Worm (Caenorhabditis elegans): Measurements from ENCODE around the gene srg-22.

srg-22 gene

DNA sequence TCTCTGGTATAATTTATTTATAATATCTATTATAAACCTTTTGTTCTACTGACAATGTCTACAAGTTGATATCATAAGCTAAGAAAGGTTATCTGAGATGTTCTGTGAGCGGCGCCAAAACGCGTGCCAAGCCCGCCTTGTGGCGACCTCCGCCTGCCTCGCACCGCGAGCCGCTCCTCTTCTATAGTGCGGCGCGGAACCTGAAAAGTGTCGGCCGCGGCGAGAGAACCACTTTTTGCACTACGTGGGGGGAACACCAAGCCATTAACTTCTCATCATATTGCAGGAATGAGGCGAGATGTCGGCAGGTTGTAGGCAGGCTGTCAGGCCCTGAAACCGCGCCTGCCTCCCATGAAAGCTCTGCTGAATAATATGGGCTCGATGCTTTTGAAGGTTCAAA lies 20.0 kb upstream of the srg-22 start (continued):
- TF ChIP-seq F52B5.7 (tag; optimal IDR thresholded peaks at IDR 0.05) (no peak), F39B2.1 (GFP tag; IDR thresholded peaks at IDR 0.05) (no peak), F22D6.2 (tag; optimal IDR thresholded peaks at IDR 0.05) (no peak), dox-1 (GFP tag; IDR thresholded peaks at IDR 0.05) (0 out of 2 replicates have a peak, but pooled peaks have one; percentile 23), Y67H2A.10 (GFP tag; conservative IDR thresholded peaks at IDR 0.05) (no peak), somi-1 (GFP tag; optimal IDR thresholded peaks at IDR 0.05) (no peak), ekl-4 (GFP tag; IDR thresholded peaks at IDR 0.05) (no peak)

DNA sequence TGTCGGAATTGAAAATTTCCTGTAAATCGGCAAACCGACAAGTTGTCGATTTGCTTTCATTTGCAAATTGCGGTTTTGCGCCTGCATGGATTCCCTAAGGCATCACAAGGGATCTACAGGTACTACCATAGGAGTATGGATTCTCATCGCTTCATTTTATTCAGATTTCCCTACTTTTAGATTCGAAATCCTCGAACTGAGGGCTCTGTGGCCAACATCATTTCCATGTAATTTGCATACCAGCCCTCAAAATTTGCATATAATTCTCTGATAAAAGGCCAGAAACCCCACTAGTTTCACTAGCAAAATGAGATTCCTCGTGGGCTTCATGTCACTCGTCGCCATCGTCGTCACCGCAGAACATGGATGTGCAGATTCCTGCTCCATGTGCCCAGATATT lies 19.1 kb upstream of the srg-22 start, which contains the start of gene Y25C1A.2:
Y25C1A.2 (plus strand) TSS at position 301 of the 400 bp plus-strand sequence.
- TF ChIP-seq F49E8.2 (tag; optimal IDR thresholded peaks at IDR 0.05; ENCODE audit: insufficient read depth) (no peak), akir-1 (GFP tag; optimal IDR thresholded peaks at IDR 0.05) (no peak), T07F8.4 (tag; optimal IDR thresholded peaks at IDR 0.05) (no peak)

DNA sequence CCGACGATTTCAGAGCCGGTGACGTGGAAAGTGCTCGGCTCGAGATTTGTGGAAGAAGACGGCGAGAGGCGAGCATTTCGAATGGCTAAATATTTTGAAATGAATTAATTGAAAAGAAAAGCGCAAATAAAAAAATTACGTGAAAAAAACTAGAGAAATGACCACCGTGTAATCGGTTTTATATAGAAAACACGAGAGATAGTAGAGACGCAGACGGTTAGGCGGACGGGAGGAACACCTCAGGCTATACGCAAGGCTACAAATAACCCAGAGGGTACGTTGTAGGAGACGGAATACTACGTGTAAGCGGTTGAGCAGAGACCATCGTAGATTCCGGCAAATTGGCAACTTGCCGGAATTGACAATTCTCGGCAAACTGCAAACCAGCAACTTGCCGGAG lies 17.9 kb upstream of the srg-22 start, which contains the start of gene Y25C1A.13:
Y25C1A.13 (minus strand) TSS at position 101 of the 400 bp plus-strand sequence.
- peak; percentile 63 for TF ChIP-seq hmg-1.2 (GFP tag; IDR thresholded peaks at IDR 0.05)
- TF ChIP-seq bed-2 (GFP tag; IDR thresholded peaks at IDR 0.05) = no peak
- no peak for TF ChIP-seq ztf-18 (tag; optimal IDR thresholded peaks at IDR 0.05)

DNA sequence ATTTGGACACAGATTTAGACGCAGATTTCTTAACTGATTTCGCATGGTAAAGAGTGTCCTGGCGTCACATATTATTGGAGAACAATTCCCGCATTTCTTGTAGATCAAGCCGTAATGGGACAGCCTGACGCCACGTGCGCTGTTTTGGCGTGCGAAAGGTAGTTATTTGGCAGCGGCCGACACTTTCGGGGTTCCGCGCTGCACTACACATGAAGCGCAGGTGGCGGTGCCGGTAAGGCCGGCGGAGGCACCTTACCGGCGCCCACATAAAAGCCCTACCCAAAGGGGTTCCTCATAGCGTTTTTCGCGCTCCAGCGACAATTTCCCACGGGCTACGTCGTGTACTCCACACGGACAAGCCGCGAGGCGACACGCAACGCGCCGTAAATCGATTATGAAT lies 16.8 kb upstream of the srg-22 start:
- TF ChIP-seq pha-4 (tag; optimal IDR thresholded peaks at IDR 0.05) = no peak
- peak; percentile 46; the same call in 1 of the 2 replicates for TF ChIP-seq zfh-2 (GFP tag; conservative IDR thresholded peaks at IDR 0.05)
- peak; percentile 10; the same call in 1 of the 2 replicates for TF ChIP-seq hmg-1.2 (GFP tag; IDR thresholded peaks at IDR 0.05)
- TF ChIP-seq snpc-1.1 (tag; optimal IDR thresholded peaks at IDR 0.05; ENCODE audit: insufficient read depth) = peak; percentile 60
- TF ChIP-seq snpc-3.4 (tag; optimal IDR thresholded peaks at IDR 0.05) = no peak
- 0 out of 2 replicates have a peak, but pooled peaks have one; percentile 17 for TF ChIP-seq cebp-2 (GFP tag; IDR thresholded peaks at IDR 0.05)
- no peak for TF ChIP-seq unc-130 (GFP tag; optimal IDR thresholded peaks at IDR 0.05)
- no peak for TF ChIP-seq snpc-4 (GFP tag; optimal IDR thresholded peaks at IDR 0.05)
- TF ChIP-seq snpc-4 (tag; optimal IDR thresholded peaks at IDR 0.05) = peak in 2 of 4 experiments; percentile 57 to 74
- no peak for TF ChIP-seq ztf-18 (tag; optimal IDR thresholded peaks at IDR 0.05)
- TF ChIP-seq attf-3 (GFP tag; conservative IDR thresholded peaks at IDR 0.05) = 0 out of 2 replicates have a peak, but pooled peaks have one; percentile 7
- 0 out of 2 replicates have a peak, but pooled peaks have one; percentile 23 for TF ChIP-seq D2030.7 (GFP tag; IDR thresholded peaks at IDR 0.05)
- peak; percentile 14; the same call in 1 of the 2 replicates for TF ChIP-seq egrh-3 (GFP tag; IDR thresholded peaks at IDR 0.05)

DNA sequence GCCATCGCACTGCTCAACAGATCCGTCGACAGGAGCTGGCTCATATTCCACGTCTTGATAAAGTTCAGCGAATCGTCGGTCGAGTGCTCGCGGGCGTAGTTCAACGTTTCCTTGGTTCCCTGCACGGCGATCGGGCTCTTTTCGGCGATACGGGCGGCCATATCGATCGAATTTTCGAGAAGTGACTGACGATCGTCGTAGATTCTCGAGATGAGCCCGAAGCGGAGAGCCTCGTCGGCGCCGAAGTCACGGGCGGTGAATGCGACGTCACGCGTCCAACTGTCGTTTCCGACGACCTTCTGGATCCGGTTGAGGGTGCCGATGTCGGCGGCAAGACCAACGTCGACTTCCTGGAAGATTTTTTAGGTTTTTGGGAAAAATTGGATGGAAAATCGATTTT lies 16.3 kb upstream of the srg-22 start:
- TF ChIP-seq dox-1 (GFP tag; IDR thresholded peaks at IDR 0.05) = 0 out of 2 replicates have a peak, but pooled peaks have one; percentile 12
- TF ChIP-seq B0261.1 (tag; optimal IDR thresholded peaks at IDR 0.05) = no peak
- TF ChIP-seq egrh-3 (GFP tag; IDR thresholded peaks at IDR 0.05) = no peak
- TF ChIP-seq lin-26 (GFP tag; IDR thresholded peaks at IDR 0.05) = no peak
- no peak for TF ChIP-seq egl-18 (GFP tag; IDR thresholded peaks at IDR 0.05)
- TF ChIP-seq fkh-3 (tag; optimal IDR thresholded peaks at IDR 0.05) = no peak
- no peak for TF ChIP-seq snpc-1.1 (tag; optimal IDR thresholded peaks at IDR 0.05; ENCODE audit: insufficient read depth)
- peak; percentile 55; the same call in 1 of the 2 replicates for TF ChIP-seq zfh-2 (GFP tag; conservative IDR thresholded peaks at IDR 0.05)
- TF ChIP-seq F39B2.1 (GFP tag; IDR thresholded peaks at IDR 0.05) = no peak
- no peak for TF ChIP-seq Y53G8AR.9 (GFP tag; conservative IDR thresholded peaks at IDR 0.05)
- no peak for TF ChIP-seq die-1 (tag; optimal IDR thresholded peaks at IDR 0.05)
- no peak for TF ChIP-seq madf-10 (tag; optimal IDR thresholded peaks at IDR 0.05)
